Fruit fly (Drosophila melanogaster) Kc167 (cell line): ENCODE measurements around the gene CG11504.

Experiments used
- Myc ChIP-seq: fragments of >200 bp; optimal IDR thresholded peaks from 2 replicates; lab custom pipeline; 2017; ENCODE audit warnings: missing external identifiers
- psq ChIP-seq: fragments of >200 bp; optimal IDR thresholded peaks from 2 replicates; lab custom pipeline; 2017; ENCODE audit warnings: missing external identifiers

DNA sequence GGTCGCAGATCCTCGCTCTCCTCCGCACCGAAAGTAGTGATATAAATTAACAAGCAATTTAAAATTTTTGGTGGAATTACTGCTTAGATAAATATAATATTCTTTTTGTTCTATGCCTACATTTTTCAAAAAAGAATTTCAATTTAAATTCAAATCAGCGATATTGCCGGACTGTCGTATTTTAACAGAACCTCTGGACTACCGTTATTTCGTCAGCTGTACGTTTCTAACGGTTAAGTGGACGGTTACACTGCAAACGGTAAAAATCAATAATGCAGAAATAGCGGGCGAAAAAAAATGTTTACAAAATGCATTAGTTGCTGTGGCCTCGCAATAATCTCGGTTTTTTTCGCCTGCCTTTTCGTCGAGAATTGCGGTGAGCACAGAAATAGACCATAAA, 2.6 kb downstream of the CG11504 start, which contains the start of gene Tace:
- TF ChIP-seq Myc (lab: Kevin White, UChicago) (no peak), psq (lab: Kevin White, UChicago) (no peak)
